Fruit fly (Drosophila melanogaster): ENCODE results near the gene Glut1.

DNA sequence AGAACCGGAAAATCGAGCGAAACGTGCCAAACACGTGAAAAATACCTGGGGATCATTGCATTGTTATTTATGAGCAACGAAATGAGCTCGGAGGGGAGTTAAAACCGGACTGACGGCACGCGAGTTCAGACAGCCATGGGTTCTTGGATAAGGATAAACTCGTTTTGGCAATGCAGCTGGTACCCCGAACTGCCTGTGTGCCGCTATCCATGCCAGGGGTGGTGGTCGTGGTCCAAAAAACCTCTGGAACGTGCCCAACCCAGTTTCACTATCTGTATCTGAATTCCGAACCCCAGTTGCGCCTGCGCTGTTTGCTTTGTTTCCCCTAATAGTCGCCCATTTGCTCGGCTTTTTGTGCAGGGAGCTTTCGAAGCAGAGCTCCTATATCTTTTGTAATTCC is 14.6 kb upstream of the Glut1 start:
- no peak for TF ChIP-seq Eip93F (GFP tag; optimal IDR thresholded peaks at IDR 0.05)
- no peak for TF ChIP-seq Sox102F (GFP tag; optimal IDR thresholded peaks at IDR 0.05)
- TF ChIP-seq CG10669 (GFP tag; optimal IDR thresholded peaks at IDR 0.05): no peak
- no peak for TF ChIP-seq cyc (GFP tag; optimal IDR thresholded peaks at IDR 0.05)
- no peak for TF ChIP-seq vri (GFP tag; optimal IDR thresholded peaks at IDR 0.05)

All from whole organism, prepupa.